Comparison of ENCODE assay signal across 1 fruit fly cellular context in the genomic region with DNA sequence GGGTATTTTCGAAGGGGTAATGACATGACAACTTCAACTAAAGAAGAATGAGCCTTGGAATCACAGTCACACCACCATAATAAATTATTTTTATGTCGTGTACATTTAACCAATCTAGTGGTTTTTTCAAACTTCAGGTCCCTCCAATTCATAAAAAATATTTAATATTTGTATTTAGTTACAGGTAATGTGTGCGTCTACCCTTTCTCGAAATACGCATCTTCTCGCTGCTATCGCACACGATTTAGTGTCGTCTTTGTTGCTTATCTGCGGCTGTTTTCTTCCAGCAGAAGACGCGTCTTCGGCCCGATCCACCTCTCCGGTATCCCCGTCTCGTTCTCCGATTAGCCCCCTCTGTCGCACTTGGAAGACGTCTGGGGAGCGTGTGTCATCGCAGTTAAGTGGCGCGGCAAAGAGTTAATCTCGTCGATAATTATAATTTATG.
TF ChIP-seq lines count a peak whose summit lies in the region.

No protein-coding gene starts in this region.

TF ChIP-seq in whole organism, embryonic, 481 proteins besides CTCF, POLR2A, EP300 and RAD21 (continued from another document and continues in another):
- TF ChIP-seq zen (tag; optimal IDR thresholded peaks at IDR 0.05; lab: Kevin White, UChicago) (peak; percentile 72), wdn (GFP tag; IDR thresholded peaks at IDR 0.05; lab: Robert Waterston, UW) (no peak), CG2202 (tag; optimal IDR thresholded peaks at IDR 0.05; lab: Kevin White, UChicago) (peak; percentile 72), CG12104 (GFP tag; optimal IDR thresholded peaks at IDR 0.05; lab: Kevin White, UChicago) (peak; percentile 11), CG34224 (GFP tag; IDR thresholded peaks at IDR 0.05; lab: Robert Waterston, UW; ENCODE audit: partially characterized antibody) (no peak), Oaz (GFP tag; IDR thresholded peaks at IDR 0.05; lab: Robert Waterston, UW) (0 out of 2 replicates have a peak, but pooled peaks have one; percentile 11), run (tag; optimal IDR thresholded peaks at IDR 0.05; lab: Kevin White, UChicago) (peak; percentile 34), CG31365 (tag; optimal IDR thresholded peaks at IDR 0.05; lab: Kevin White, UChicago) (no peak), cg (GFP tag; optimal IDR thresholded peaks at IDR 0.05; lab: Kevin White, UChicago) (no peak), CG4404 (GFP tag; IDR thresholded peaks at IDR 0.05; lab: Robert Waterston, UW) (peak; percentile 77), MESR4 (GFP tag; optimal IDR thresholded peaks at IDR 0.05; lab: Kevin White, UChicago) (no peak), Chrac-16 (GFP tag; optimal IDR thresholded peaks at IDR 0.05; lab: Kevin White, UChicago) (peak; percentile 75), CG9932 (GFP tag; IDR thresholded peaks at IDR 0.05; lab: Robert Waterston, UW) (no peak), kah (GFP tag; optimal IDR thresholded peaks at IDR 0.05; lab: Kevin White, UChicago) (no peak), Spps (tag; optimal IDR thresholded peaks at IDR 0.05; lab: Kevin White, UChicago) (peak; percentile 79), CG7839 (tag; optimal IDR thresholded peaks at IDR 0.05; lab: Kevin White, UChicago) (peak; percentile 82), Tbp (GFP tag; optimal IDR thresholded peaks at IDR 0.05; lab: Kevin White, UChicago) (no peak), ab (GFP tag; optimal IDR thresholded peaks at IDR 0.05; lab: Kevin White, UChicago) (peak; percentile 16), Ets97D (GFP tag; optimal IDR thresholded peaks at IDR 0.05; lab: Kevin White, UChicago) (no peak), CG17912 (GFP tag; optimal IDR thresholded peaks at IDR 0.05; lab: Kevin White, UChicago) (no peak), tio (GFP tag; optimal IDR thresholded peaks at IDR 0.05; lab: Kevin White, UChicago) (peak; percentile 49), psq (GFP tag; optimal IDR thresholded peaks at IDR 0.05; lab: Kevin White, UChicago) (peak; percentile 25), lab (GFP tag; optimal IDR thresholded peaks at IDR 0.05; lab: Kevin White, UChicago) (peak; percentile 29), CG10267 (tag; optimal IDR thresholded peaks at IDR 0.05; lab: Kevin White, UChicago) (peak; percentile 77), CG16815 (GFP tag; optimal IDR thresholded peaks at IDR 0.05; lab: Kevin White, UChicago) (peak; percentile 81), bbx (GFP tag; IDR thresholded peaks at IDR 0.05; lab: Robert Waterston, UW; ENCODE audit: partially characterized antibody) (no peak), CG3281 (GFP tag; optimal IDR thresholded peaks at IDR 0.05; lab: Kevin White, UChicago) (no peak), dati (GFP tag; IDR thresholded peaks at IDR 0.05; lab: Robert Waterston, UW) (peak; percentile 53; the same call in 1 of the 2 replicates), CkIIα-i1 (GFP tag; IDR thresholded peaks at IDR 0.05; lab: Robert Waterston, UW) (no peak), pho (GFP tag; optimal IDR thresholded peaks at IDR 0.05; lab: Kevin White, UChicago) (no peak), peb (GFP tag; IDR thresholded peaks at IDR 0.05; lab: Robert Waterston, UW) (peak; percentile 74), CG31388 (GFP tag; optimal IDR thresholded peaks at IDR 0.05; lab: Kevin White, UChicago) (no peak), chm (GFP tag; IDR thresholded peaks at IDR 0.05; lab: Robert Waterston, UW) (peak; percentile 86), sr (GFP tag; IDR thresholded peaks at IDR 0.05; lab: Robert Waterston, UW) (no peak; the same call in 2 of the 3 replicates), CG10654 (GFP tag; optimal IDR thresholded peaks at IDR 0.05; lab: Kevin White, UChicago) (peak; percentile 34), zf30C (GFP tag; optimal IDR thresholded peaks at IDR 0.05; lab: Kevin White, UChicago) (no peak), Doc2 (GFP tag; IDR thresholded peaks at IDR 0.05; lab: Robert Waterston, UW) (no peak), ara (GFP tag; IDR thresholded peaks at IDR 0.05; lab: Robert Waterston, UW) (peak; percentile 86), CG15479 (GFP tag; optimal IDR thresholded peaks at IDR 0.05; lab: Kevin White, UChicago) (no peak), CG2712 (tag; optimal IDR thresholded peaks at IDR 0.05; lab: Kevin White, UChicago) (peak; percentile 90), CG17829 (tag; optimal IDR thresholded peaks at IDR 0.05; lab: Kevin White, UChicago) (peak; percentile 83), CG30403 (GFP tag; optimal IDR thresholded peaks at IDR 0.05; lab: Kevin White, UChicago) (peak; percentile 70), tgo (GFP tag; IDR thresholded peaks at IDR 0.05; lab: Robert Waterston, UW) (peak; percentile 69), btn (GFP tag; optimal IDR thresholded peaks at IDR 0.05; lab: Kevin White, UChicago) (no peak), Meics (GFP tag; optimal IDR thresholded peaks at IDR 0.05; lab: Kevin White, UChicago) (peak; percentile 47), HmgD (GFP tag; optimal IDR thresholded peaks at IDR 0.05; lab: Kevin White, UChicago) (no peak), CG15269 (tag; optimal IDR thresholded peaks at IDR 0.05; lab: Kevin White, UChicago) (peak; percentile 54), CG3065 (GFP tag; optimal IDR thresholded peaks at IDR 0.05; lab: Kevin White, UChicago) (no peak), caup (GFP tag; optimal IDR thresholded peaks at IDR 0.05; lab: Kevin White, UChicago; ENCODE audit: severe bottlenecking) (peak; percentile 39), luna (GFP tag; optimal IDR thresholded peaks at IDR 0.05; lab: Kevin White, UChicago) (no peak), CG8944 (GFP tag; optimal IDR thresholded peaks at IDR 0.05; lab: Kevin White, UChicago) (peak; percentile 29), Antp (GFP tag; optimal IDR thresholded peaks at IDR 0.05; lab: Kevin White, UChicago) (no peak), chif (GFP tag; optimal IDR thresholded peaks at IDR 0.05; lab: Kevin White, UChicago) (peak; percentile 65 to 77), CG16813 (GFP tag; IDR thresholded peaks at IDR 0.05; lab: Robert Waterston, UW; ENCODE audit: partially characterized antibody) (no peak), CG31224 (GFP tag; IDR thresholded peaks at IDR 0.05; lab: Robert Waterston, UW) (peak; percentile 66), ro (GFP tag; IDR thresholded peaks at IDR 0.05; lab: Robert Waterston, UW) (peak; percentile 57), CG11398 (GFP tag; optimal IDR thresholded peaks at IDR 0.05; lab: Kevin White, UChicago) (peak; percentile 29), pfk (GFP tag; optimal IDR thresholded peaks at IDR 0.05; lab: Kevin White, UChicago) (no peak), CG1233 (GFP tag; optimal IDR thresholded peaks at IDR 0.05; lab: Kevin White, UChicago) (peak; percentile 30), CG9727 (GFP tag; optimal IDR thresholded peaks at IDR 0.05; lab: Kevin White, UChicago) (peak; percentile 83), CHES-1-like (GFP tag; optimal IDR thresholded peaks at IDR 0.05; lab: Kevin White, UChicago) (peak; percentile 4), dysf (GFP tag; IDR thresholded peaks at IDR 0.05; lab: Robert Waterston, UW) (peak; percentile 69), Bteb2 (GFP tag; optimal IDR thresholded peaks at IDR 0.05; lab: Kevin White, UChicago) (no peak), Trl (optimal IDR thresholded peaks at IDR 0.05; lab: Kevin White, UChicago) (no peak), Trl (GFP tag; optimal IDR thresholded peaks at IDR 0.05; lab: Kevin White, UChicago) (peak; percentile 44), CG31441 (GFP tag; IDR thresholded peaks at IDR 0.05; lab: Robert Waterston, UW) (peak; percentile 86), Elba2 (GFP tag; optimal IDR thresholded peaks at IDR 0.05; lab: Kevin White, UChicago) (no peak), kay (GFP tag; optimal IDR thresholded peaks at IDR 0.05; lab: Kevin White, UChicago) (peak; percentile 63), Xbp1 (GFP tag; optimal IDR thresholded peaks at IDR 0.05; lab: Kevin White, UChicago) (peak; percentile 74), Abd-B (GFP tag; optimal IDR thresholded peaks at IDR 0.05; lab: Kevin White, UChicago) (peak; percentile 77), bab2 (GFP tag; optimal IDR thresholded peaks at IDR 0.05; lab: Kevin White, UChicago) (peak; percentile 53), CG11504 (tag; optimal IDR thresholded peaks at IDR 0.05; lab: Kevin White, UChicago) (peak; percentile 79), CG2875 (GFP tag; optimal IDR thresholded peaks at IDR 0.05; lab: Kevin White, UChicago) (peak; percentile 80), shn (GFP tag; optimal IDR thresholded peaks at IDR 0.05; lab: Kevin White, UChicago) (no peak), esg (GFP tag; conservative IDR thresholded peaks at IDR 0.05; lab: Robert Waterston, UW) (peak; percentile 50), CG3847 (GFP tag; IDR thresholded peaks at IDR 0.05; lab: Robert Waterston, UW) (peak; percentile 39; the same call in 1 of the 2 replicates), ewg (GFP tag; optimal IDR thresholded peaks at IDR 0.05; lab: Kevin White, UChicago) (peak; percentile 62), trh (GFP tag; optimal IDR thresholded peaks at IDR 0.05; lab: Kevin White, UChicago) (peak; percentile 46), HLH54F (GFP tag; optimal IDR thresholded peaks at IDR 0.05; lab: Kevin White, UChicago) (peak; percentile 19), nerfin-1 (tag; optimal IDR thresholded peaks at IDR 0.05; lab: Kevin White, UChicago) (peak; percentile 42), vnd (GFP tag; IDR thresholded peaks at IDR 0.05; lab: Robert Waterston, UW; ENCODE audit: partially characterized antibody) (no peak), toy (GFP tag; IDR thresholded peaks at IDR 0.05; lab: Robert Waterston, UW) (no peak), D (optimal IDR thresholded peaks at IDR 0.05; lab: Kevin White, UChicago) (no peak), D (GFP tag; optimal IDR thresholded peaks at IDR 0.05; lab: Kevin White, UChicago) (peak; percentile 84), onecut (GFP tag; IDR thresholded peaks at IDR 0.05; lab: Robert Waterston, UW) (peak; percentile 30; the same call in 1 of the 2 replicates), cas (GFP tag; IDR thresholded peaks at IDR 0.05; lab: Robert Waterston, UW) (no peak), CG8478 (optimal IDR thresholded peaks at IDR 0.05; lab: Kevin White, UChicago) (no peak), aop (GFP tag; IDR thresholded peaks at IDR 0.05; lab: Robert Waterston, UW) (no peak), crol (GFP tag; IDR thresholded peaks at IDR 0.05; lab: Robert Waterston, UW) (peak; percentile 75), Awh (GFP tag; IDR thresholded peaks at IDR 0.05; lab: Robert Waterston, UW) (peak; percentile 68), Mes4 (GFP tag; optimal IDR thresholded peaks at IDR 0.05; lab: Kevin White, UChicago) (peak; percentile 31), az2 (GFP tag; optimal IDR thresholded peaks at IDR 0.05; lab: Kevin White, UChicago) (peak; percentile 78), Hsf (GFP tag; optimal IDR thresholded peaks at IDR 0.05; lab: Kevin White, UChicago) (peak; percentile 65), CG14441 (GFP tag; IDR thresholded peaks at IDR 0.05; lab: Robert Waterston, UW) (peak; percentile 59), CG8290 (GFP tag; optimal IDR thresholded peaks at IDR 0.05; lab: Kevin White, UChicago) (peak; percentile 51), CG8290 (tag; optimal IDR thresholded peaks at IDR 0.05; lab: Kevin White, UChicago) (no peak), Mrtf (GFP tag; IDR thresholded peaks at IDR 0.05; lab: Robert Waterston, UW) (peak; percentile 59; the same call in 2 of the 3 replicates), CG7987 (GFP tag; optimal IDR thresholded peaks at IDR 0.05; lab: Kevin White, UChicago) (no peak), Rfx (GFP tag; IDR thresholded peaks at IDR 0.05; lab: Robert Waterston, UW) (peak; percentile 49; the same call in 1 of the 2 replicates), CG17612 (GFP tag; IDR thresholded peaks at IDR 0.05; lab: Robert Waterston, UW) (no peak), hb (GFP tag; IDR thresholded peaks at IDR 0.05; lab: Robert Waterston, UW; ENCODE audit: partially characterized antibody) (no peak), CG10979 (tag; optimal IDR thresholded peaks at IDR 0.05; lab: Kevin White, UChicago) (peak; percentile 91), CG16863 (GFP tag; optimal IDR thresholded peaks at IDR 0.05; lab: Kevin White, UChicago) (peak; percentile 29), CG13296 (GFP tag; optimal IDR thresholded peaks at IDR 0.05; lab: Kevin White, UChicago) (no peak), zen2 (GFP tag; IDR thresholded peaks at IDR 0.05; lab: Robert Waterston, UW; ENCODE audit: partially characterized antibody) (no peak), CG34422 (GFP tag; IDR thresholded peaks at IDR 0.05; lab: Robert Waterston, UW) (peak; percentile 75; the same call in 2 of the 3 replicates), CG9876 (GFP tag; optimal IDR thresholded peaks at IDR 0.05; lab: Kevin White, UChicago) (peak; percentile 11), CG2199 (GFP tag; IDR thresholded peaks at IDR 0.05; lab: Robert Waterston, UW) (peak; percentile 86), bsh (GFP tag; optimal IDR thresholded peaks at IDR 0.05; lab: Kevin White, UChicago) (peak; percentile 72 to 89), usp (GFP tag; optimal IDR thresholded peaks at IDR 0.05; lab: Kevin White, UChicago) (no peak), Taf1 (GFP tag; IDR thresholded peaks at IDR 0.05; lab: Robert Waterston, UW) (no peak), Sox102F (GFP tag; optimal IDR thresholded peaks at IDR 0.05; lab: Kevin White, UChicago) (peak; percentile 79), Adf1 (GFP tag; IDR thresholded peaks at IDR 0.05; lab: Robert Waterston, UW) (no peak), NC2β (GFP tag; optimal IDR thresholded peaks at IDR 0.05; lab: Kevin White, UChicago) (peak; percentile 47), wek (GFP tag; optimal IDR thresholded peaks at IDR 0.05; lab: Kevin White, UChicago) (no peak), bcd (GFP tag; optimal IDR thresholded peaks at IDR 0.05; lab: Kevin White, UChicago) (peak; percentile 68), unc-4 (GFP tag; IDR thresholded peaks at IDR 0.05; lab: Robert Waterston, UW; ENCODE audit: partially characterized antibody) (no peak), ap (GFP tag; IDR thresholded peaks at IDR 0.05; lab: Robert Waterston, UW) (peak; percentile 23; the same call in 1 of the 2 replicates), HLH3B (GFP tag; IDR thresholded peaks at IDR 0.05; lab: Robert Waterston, UW) (peak; percentile 75), zfh2 (GFP tag; optimal IDR thresholded peaks at IDR 0.05; lab: Kevin White, UChicago) (no peak), hkb (optimal IDR thresholded peaks at IDR 0.05; lab: Kevin White, UChicago) (no peak), hkb (GFP tag; IDR thresholded peaks at IDR 0.05; lab: Robert Waterston, UW) (peak; percentile 79), en (GFP tag; optimal IDR thresholded peaks at IDR 0.05; lab: Kevin White, UChicago) (no peak), chinmo (GFP tag; IDR thresholded peaks at IDR 0.05; lab: Robert Waterston, UW; ENCODE audit: partially characterized antibody) (no peak), CG1792 (GFP tag; optimal IDR thresholded peaks at IDR 0.05; lab: Kevin White, UChicago) (no peak), CG17385 (GFP tag; optimal IDR thresholded peaks at IDR 0.05; lab: Kevin White, UChicago) (peak; percentile 50), CG12236 (GFP tag; optimal IDR thresholded peaks at IDR 0.05; lab: Kevin White, UChicago) (no peak)
